Worm (Caenorhabditis elegans) whole organism, early embryonic: ENCODE measurements around the gene nep-26.

Experiments used
- F13C5.2 ChIP-seq: sonication (generic microtip); optimal IDR thresholded peaks from 2 replicates; lab custom pipeline; 2017; ENCODE audit warnings: mild to moderate bottlenecking, missing genetic modification characterization, inconsistent platforms, missing compliant biosample characterization
- ama-1 ChIP-seq: fragments of 150-350 bp; optimal IDR thresholded peaks from 2 replicates; lab custom pipeline; 2014
- ceh-13 ChIP-seq: fragments of 200-800 bp; sonication (Bioruptor generic); optimal IDR thresholded peaks from 2 replicates; lab custom pipeline; 2018; ENCODE audit warnings: mild to moderate bottlenecking, missing genetic modification characterization, missing compliant biosample characterization
- flt-1 ChIP-seq: fragments of 200-800 bp; sonication (Bioruptor generic); IDR thresholded peaks from 2 replicates; pipeline ENCODE4 v1.3.6; 2022; ENCODE audit warnings: missing genetic modification characterization, missing compliant biosample characterization
- hmbx-1 ChIP-seq: sonication (generic microtip); optimal IDR thresholded peaks from 2 replicates; lab custom pipeline; 2016; ENCODE audit warnings: mild to moderate bottlenecking, missing genetic modification characterization, missing compliant biosample characterization
- scrt-1 ChIP-seq: fragments of 200-800 bp; sonication (Bioruptor generic); IDR thresholded peaks from 2 replicates; pipeline ENCODE4 v1.3.6; 2022; ENCODE audit warnings: missing genetic modification characterization, missing compliant biosample characterization

- no peak for TF ChIP-seq ama-1 (lab: Kevin White, UChicago)
- TF ChIP-seq flt-1 (GFP tag; lab: Robert Waterston, UW), result no peak
- no peak for TF ChIP-seq F13C5.2 (tag; lab: Kevin White, UChicago)
- TF ChIP-seq ceh-13 (GFP tag; lab: Kevin White, UChicago), result no peak
- no peak for TF ChIP-seq hmbx-1 (tag; lab: Kevin White, UChicago)
- no peak for TF ChIP-seq scrt-1 (GFP tag; lab: Robert Waterston, UW)
Measured at ce11 chrII:10281674-10282073, 18.3 kb downstream of the nep-26 start.
